Worm (Caenorhabditis elegans): ENCODE measurements around the gene K03A11.4.

The K03A11.4 gene

DNA sequence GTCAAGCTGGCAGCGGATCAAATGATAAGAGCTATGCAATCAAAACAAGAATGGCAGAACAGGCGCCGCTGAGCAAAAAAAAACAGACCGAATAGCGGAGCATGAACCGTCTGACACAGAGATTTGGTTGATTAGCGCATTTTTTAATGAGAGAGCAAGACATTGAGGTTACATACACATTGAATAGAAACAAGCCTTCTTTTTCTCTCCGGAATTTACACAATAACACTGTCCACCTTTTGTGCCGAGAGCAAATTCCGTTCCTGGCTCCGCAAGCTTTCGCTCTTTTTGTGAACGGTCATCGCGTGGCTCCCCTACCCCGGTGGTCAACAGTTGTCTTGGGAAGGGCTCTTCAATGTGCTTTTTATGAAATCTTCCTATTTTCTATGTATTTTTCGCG is 22.4 kb upstream of the K03A11.4 start, which contains the start of gene K03A11.6:
Gene K03A11.6 (plus strand): TSS at position 301 of the 400 bp plus-strand sequence.
- no peak for TF ChIP-seq ahr-1 (tag; optimal IDR thresholded peaks at IDR 0.05)
- no peak for TF ChIP-seq unc-86 (tag; optimal IDR thresholded peaks at IDR 0.05)
- TF ChIP-seq ets-4 (tag; optimal IDR thresholded peaks at IDR 0.05), result no peak
- TF ChIP-seq fkh-10 (GFP tag; optimal IDR thresholded peaks at IDR 0.05), result no peak
- no peak for TF ChIP-seq ceh-9 (tag; optimal IDR thresholded peaks at IDR 0.05)
- TF ChIP-seq sox-2 (GFP tag; IDR thresholded peaks at IDR 0.05), result no peak
- TF ChIP-seq unc-42 (tag; optimal IDR thresholded peaks at IDR 0.05), result no peak
- no peak for TF ChIP-seq ceh-18 (tag; optimal IDR thresholded peaks at IDR 0.05)
- no peak for TF ChIP-seq pha-2 (tag; optimal IDR thresholded peaks at IDR 0.05)
- no peak for TF ChIP-seq pros-1 (tag; optimal IDR thresholded peaks at IDR 0.05)
- no peak for TF ChIP-seq ceh-48 (tag; optimal IDR thresholded peaks at IDR 0.05)
- no peak for TF ChIP-seq ceh-31 (tag; optimal IDR thresholded peaks at IDR 0.05)
- no peak for TF ChIP-seq F13H6.1 (tag; optimal IDR thresholded peaks at IDR 0.05)
- no peak for TF ChIP-seq C08G9.2 (tag; optimal IDR thresholded peaks at IDR 0.05)
- TF ChIP-seq ceh-6 (GFP tag; optimal IDR thresholded peaks at IDR 0.05), result no peak
- no peak for TF ChIP-seq elt-2 (tag; optimal IDR thresholded peaks at IDR 0.05)
- TF ChIP-seq che-1 (tag; optimal IDR thresholded peaks at IDR 0.05), result no peak
- no peak for TF ChIP-seq pha-4 (tag; optimal IDR thresholded peaks at IDR 0.05)

DNA sequence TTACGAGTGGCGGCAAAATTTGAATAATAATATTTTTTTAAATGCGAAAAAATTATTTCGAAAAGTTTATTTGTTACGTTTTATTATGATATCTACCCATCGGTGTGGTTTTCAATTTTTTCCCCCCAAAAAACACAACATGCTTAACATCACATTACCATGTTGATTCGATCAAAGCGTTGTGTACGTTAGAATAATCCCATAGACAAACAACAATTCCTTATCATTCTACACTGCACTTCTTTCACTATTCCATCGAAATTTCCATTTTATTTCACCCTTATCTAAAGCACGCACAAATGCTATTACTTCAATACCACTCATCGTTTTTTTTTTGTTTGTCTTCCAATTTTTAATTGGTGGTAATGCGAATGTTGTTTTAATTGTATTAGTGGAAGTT is 18.0 kb upstream of the K03A11.4 start:
- no peak for TF ChIP-seq nfya-1 (tag; optimal IDR thresholded peaks at IDR 0.05)
- TF ChIP-seq elt-2 (tag; optimal IDR thresholded peaks at IDR 0.05), result peak; percentile 7

DNA sequence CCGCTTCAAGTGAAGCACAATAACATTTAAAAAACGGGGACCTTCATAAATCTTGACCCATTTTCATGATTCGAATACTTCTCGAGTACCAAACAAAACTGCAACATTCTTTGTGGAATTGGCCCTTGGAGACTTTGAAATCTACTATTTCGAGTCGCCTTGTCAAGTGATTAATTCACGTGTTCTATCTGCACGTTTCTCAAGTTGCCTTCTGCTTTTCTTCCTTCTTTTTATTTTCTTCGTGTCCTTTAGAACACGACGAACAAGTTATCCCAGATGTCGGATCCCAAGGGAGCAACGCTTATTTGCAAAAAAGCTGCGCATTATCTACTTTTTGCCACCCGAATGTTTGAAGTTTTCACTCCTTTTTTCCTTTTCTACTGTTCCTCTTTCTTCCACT is 16.6 kb upstream of the K03A11.4 start:
- TF ChIP-seq hlh-6 (tag; optimal IDR thresholded peaks at IDR 0.05), result no peak
- TF ChIP-seq elt-2 (tag; optimal IDR thresholded peaks at IDR 0.05), result no peak
- TF ChIP-seq dve-1 (tag; optimal IDR thresholded peaks at IDR 0.05), result no peak
- TF ChIP-seq nfya-1 (tag; optimal IDR thresholded peaks at IDR 0.05), result no peak
- TF ChIP-seq C38D4.7 (GFP tag; optimal IDR thresholded peaks at IDR 0.05), result no peak
- no peak for TF ChIP-seq lim-6 (tag; optimal IDR thresholded peaks at IDR 0.05)

DNA sequence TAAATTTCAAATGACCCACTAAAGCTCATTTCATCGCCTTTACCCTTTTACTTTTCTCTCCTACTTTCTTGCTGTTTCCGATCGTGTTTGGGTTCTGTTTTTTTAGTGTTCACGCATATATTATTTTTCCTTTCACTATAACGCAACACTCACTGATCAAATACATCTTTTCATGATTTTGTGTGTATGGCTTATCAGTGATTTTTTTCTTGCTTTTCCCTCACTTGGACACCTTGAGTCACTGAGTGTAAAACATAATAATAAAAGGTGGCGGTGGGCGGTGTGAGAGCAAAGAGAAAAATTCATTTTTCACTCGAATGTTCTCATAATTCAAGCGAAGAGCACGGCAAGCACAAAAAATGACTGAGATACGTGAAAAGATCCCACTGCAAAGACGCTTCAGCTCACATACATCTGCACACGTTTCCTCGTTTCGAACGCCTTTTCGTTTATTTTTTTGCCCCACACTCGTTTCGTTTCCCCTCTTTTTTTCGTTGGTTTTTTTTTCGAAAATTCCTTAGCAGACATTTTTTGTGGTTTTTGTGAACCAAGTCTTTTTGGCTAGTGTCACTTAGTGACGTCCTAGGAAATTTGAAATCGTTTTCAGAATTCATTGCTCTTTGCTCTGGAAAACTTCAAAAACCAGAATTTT is 14.9 kb upstream of the K03A11.4 start, which contains the start of gene K03A11.5:
Gene K03A11.5 (plus strand): TSS at position 602 of the 652 bp plus-strand sequence.
- no peak for TF ChIP-seq pha-2 (tag; optimal IDR thresholded peaks at IDR 0.05)
- TF ChIP-seq pat-9 (tag; optimal IDR thresholded peaks at IDR 0.05), result no peak
- TF ChIP-seq pha-4 (tag; optimal IDR thresholded peaks at IDR 0.05), result no peak
- TF ChIP-seq lin-11 (tag; optimal IDR thresholded peaks at IDR 0.05), result no peak
- TF ChIP-seq pqm-1 (tag; optimal IDR thresholded peaks at IDR 0.05), result no peak
- TF ChIP-seq ceh-9 (tag; optimal IDR thresholded peaks at IDR 0.05), result no peak
- no peak for TF ChIP-seq lim-6 (tag; optimal IDR thresholded peaks at IDR 0.05)
- TF ChIP-seq unc-55 (GFP tag; optimal IDR thresholded peaks at IDR 0.05), result no peak

DNA sequence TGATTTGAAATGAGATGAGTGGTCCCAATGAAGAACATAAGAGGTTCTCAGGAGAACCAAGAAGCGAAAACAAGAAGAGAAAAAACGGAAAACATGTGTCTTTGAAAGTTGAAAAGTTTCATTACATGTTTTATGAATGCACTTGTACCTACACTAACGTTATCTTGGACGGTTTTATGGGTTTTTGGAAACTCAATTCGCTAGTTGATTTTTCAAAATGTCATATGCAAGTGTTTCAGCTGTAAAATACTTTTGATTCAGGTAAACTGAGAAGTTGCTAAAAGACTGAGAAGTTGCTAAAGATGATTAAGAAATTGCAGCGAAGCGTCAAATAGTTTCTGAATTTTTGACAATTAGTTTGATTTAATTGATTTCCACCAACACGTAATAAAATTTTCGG is 6.9 kb upstream of the K03A11.4 start, which contains the start of gene cpx-2:
Gene cpx-2 (minus strand): TSS at position 101 of the 400 bp plus-strand sequence.
- TF ChIP-seq unc-42 (tag; optimal IDR thresholded peaks at IDR 0.05) (no peak), fkh-6 (tag; optimal IDR thresholded peaks at IDR 0.05) (no peak), lim-6 (tag; optimal IDR thresholded peaks at IDR 0.05) (no peak), mec-3 (tag; optimal IDR thresholded peaks at IDR 0.05; ENCODE audit: borderline replicate concordance) (no peak), che-1 (tag; optimal IDR thresholded peaks at IDR 0.05) (no peak), hlh-15 (tag; optimal IDR thresholded peaks at IDR 0.05) (no peak), Y22D7AL.16 (tag; optimal IDR thresholded peaks at IDR 0.05) (no peak), ceh-9 (tag; optimal IDR thresholded peaks at IDR 0.05) (no peak), npax-4 (tag; optimal IDR thresholded peaks at IDR 0.05) (no peak)
